Worm (Caenorhabditis elegans) whole organism, L1 larva: Measurements from ENCODE around the gene meg-3.

Experiments used
- ceh-82 ChIP-seq, 3 experiments: fragments of 150-350 bp in 1 of 3; sonication (generic microtip) in 2 of 3; optimal IDR thresholded peaks; 2 replicates each; lab custom pipeline; 2014 to 2017; ENCODE audit warnings: missing biosample characterization in 3 of 3, missing genetic modification characterization in 3 of 3
- dpl-1 ChIP-seq, 3 experiments: fragments of 150-350 bp in 2 of 3; sonication (generic microtip) in 1 of 3; optimal IDR thresholded peaks; 2 replicates each; lab custom pipeline; 2014 to 2017; ENCODE audit warnings: missing biosample characterization in 3 of 3, missing genetic modification characterization in 3 of 3, missing genetic modification reagents in 3 of 3
- lin-14 ChIP-seq: fragments of 200-800 bp; sonication (Bioruptor generic); optimal IDR thresholded peaks from 2 replicates; lab custom pipeline; 2018; ENCODE audit warnings: mild to moderate bottlenecking, missing genetic modification characterization, moderate library complexity, missing compliant biosample characterization
- lsy-2 ChIP-seq, 2 experiments: fragments of 150-350 bp; optimal IDR thresholded peaks; 2 replicates each; lab custom pipeline; 2014; ENCODE audit warnings: missing biosample characterization in 2 of 2, missing genetic modification characterization in 2 of 2
- mdl-1 ChIP-seq, 2 experiments: fragments of 150-350 bp; optimal IDR thresholded peaks; 2 replicates each; lab custom pipeline; 2014 to 2017; ENCODE audit warnings: missing biosample characterization in 2 of 2, missing genetic modification characterization in 2 of 2, inconsistent platforms in 1 of 2
- nhr-12 ChIP-seq: sonication (generic microtip); optimal IDR thresholded peaks from 2 replicates; lab custom pipeline; 2017; ENCODE audit warnings: missing biosample characterization, missing genetic modification characterization
- nhr-237 ChIP-seq: fragments of 150-350 bp; optimal IDR thresholded peaks from 2 replicates; lab custom pipeline; 2014; ENCODE audit warnings: missing biosample characterization, missing genetic modification characterization
- nhr-28 ChIP-seq: fragments of 150-350 bp; optimal IDR thresholded peaks from 2 replicates; lab custom pipeline; 2014; ENCODE audit warnings: missing biosample characterization, missing genetic modification characterization
- nhr-76 ChIP-seq: sonication (generic microtip); optimal IDR thresholded peaks from 2 replicates; lab custom pipeline; 2017; ENCODE audit warnings: missing biosample characterization, missing genetic modification characterization
- swsn-7 ChIP-seq: sonication (generic microtip); optimal IDR thresholded peaks from 2 replicates; lab custom pipeline; 2016; ENCODE audit warnings: missing genetic modification characterization, missing compliant biosample characterization
- ztf-11 ChIP-seq, 2 experiments: sonication (generic microtip); optimal IDR thresholded peaks; 2 replicates each; lab custom pipeline; 2016 to 2017; ENCODE audit warnings: missing genetic modification characterization in 2 of 2, missing biosample characterization in 1 of 2, missing compliant biosample characterization in 1 of 2

DNA sequence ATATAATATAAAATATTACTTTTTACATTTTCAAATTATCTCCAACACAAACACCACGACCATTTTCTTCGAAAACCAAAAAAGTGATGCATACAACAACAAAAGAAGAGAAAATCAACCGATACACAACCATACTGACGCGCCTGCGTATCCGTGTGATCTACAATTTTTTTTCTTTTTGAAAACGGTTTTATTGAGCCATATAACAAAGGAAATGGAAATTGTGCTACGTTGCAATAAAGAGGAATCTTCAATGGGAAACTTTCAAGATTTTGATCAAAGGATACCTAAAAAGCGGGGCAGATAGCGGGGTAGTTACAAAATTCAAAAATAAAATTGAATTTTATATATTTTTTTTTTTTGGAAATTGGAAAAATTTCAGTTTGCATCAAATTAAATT, 14.7 kb downstream of the meg-3 start, which contains the start of gene F52D2.5:
- TF ChIP-seq swsn-7 (tag; lab: Kevin White, UChicago) = no peak
- TF ChIP-seq lin-14 (GFP tag; lab: Kevin White, UChicago) = no peak
- TF ChIP-seq dpl-1 (GFP tag; optimal IDR thresholded peaks at IDR 0.05; lab: Kevin White, UChicago) = no peak
- no peak for TF ChIP-seq nhr-237
- no peak for TF ChIP-seq lsy-2 (tag; optimal IDR thresholded peaks at IDR 0.05; lab: Kevin White, UChicago)
- no peak for TF ChIP-seq nhr-76 (tag; lab: Kevin White, UChicago)
- TF ChIP-seq nhr-12 (tag; lab: Kevin White, UChicago) = no peak
- no peak for TF ChIP-seq nhr-28 (tag; lab: Kevin White, UChicago)
- no peak for TF ChIP-seq ztf-11 (tag; optimal IDR thresholded peaks at IDR 0.05; lab: Kevin White, UChicago)
- no peak for TF ChIP-seq mdl-1 (tag; optimal IDR thresholded peaks at IDR 0.05; lab: Kevin White, UChicago)
- TF ChIP-seq ceh-82 (tag; optimal IDR thresholded peaks at IDR 0.05; lab: Kevin White, UChicago) = no peak
